Worm (Caenorhabditis elegans) whole organism, mixed stage, embryonic: ENCODE results near the gene tbc-6.

Experiments
- bed-3 ChIP-seq: fragments of 200-800 bp; sonication (Bioruptor generic); optimal IDR thresholded peaks from 3 replicates; lab custom pipeline; 2018; ENCODE audit warnings: mild to moderate bottlenecking, missing genetic modification characterization, moderate library complexity, missing compliant biosample characterization
- blmp-1 ChIP-seq: fragments of 150-350 bp; optimal IDR thresholded peaks from 2 replicates; lab custom pipeline; 2014; ENCODE audit warnings: missing biosample characterization, missing genetic modification characterization
- ceh-43 ChIP-seq: fragments of 200-800 bp; sonication (Bioruptor generic); optimal IDR thresholded peaks from 2 replicates; lab custom pipeline; 2018; ENCODE audit warnings: mild to moderate bottlenecking, missing genetic modification characterization, moderate library complexity, missing compliant biosample characterization
- ceh-83 ChIP-seq: fragments of 200-800 bp; sonication (Bioruptor generic); optimal IDR thresholded peaks from 2 replicates; lab custom pipeline; 2018; ENCODE audit warnings: mild to moderate bottlenecking, missing genetic modification characterization, missing compliant biosample characterization
- ces-1 ChIP-seq: fragments of 150-350 bp; optimal IDR thresholded peaks from 2 replicates; lab custom pipeline; 2014; ENCODE audit warnings: missing biosample characterization, missing genetic modification reagents, missing genetic modification characterization
- cnd-1 ChIP-seq: fragments of 200-800 bp; sonication (Bioruptor generic); optimal IDR thresholded peaks from 2 replicates; lab custom pipeline; 2018; ENCODE audit warnings: mild to moderate bottlenecking, missing genetic modification characterization, missing compliant biosample characterization
- drap-1 ChIP-seq: fragments of 200-800 bp; sonication (Bioruptor generic); optimal IDR thresholded peaks from 3 replicates; lab custom pipeline; 2018; ENCODE audit warnings: mild to moderate bottlenecking, missing genetic modification characterization, missing compliant biosample characterization
- elt-1 ChIP-seq: sonication (generic microtip); optimal IDR thresholded peaks from 2 replicates; lab custom pipeline; 2017; ENCODE audit warnings: missing genetic modification characterization, mild to moderate bottlenecking, missing compliant biosample characterization, antibody characterized with exemption, moderate library complexity, borderline replicate concordance; ENCODE audit not compliant: insufficient read depth
- flh-1 ChIP-seq: fragments of 200-800 bp; sonication (Bioruptor generic); optimal IDR thresholded peaks from 2 replicates; lab custom pipeline; 2018; ENCODE audit warnings: mild to moderate bottlenecking, missing genetic modification characterization, moderate library complexity, missing compliant biosample characterization
- ham-2 ChIP-seq: fragments of 200-800 bp; sonication (Bioruptor generic); optimal IDR thresholded peaks from 2 replicates; lab custom pipeline; 2018; ENCODE audit warnings: mild to moderate bottlenecking, missing genetic modification characterization, missing compliant biosample characterization
- lin-13 ChIP-seq: fragments of 150-350 bp; optimal IDR thresholded peaks from 2 replicates; lab custom pipeline; 2014; ENCODE audit warnings: missing biosample characterization, missing genetic modification characterization
- lsy-2 ChIP-seq: fragments of 150-350 bp; optimal IDR thresholded peaks from 2 replicates; lab custom pipeline; 2014; ENCODE audit warnings: missing biosample characterization, missing genetic modification characterization
- mab-5 ChIP-seq: fragments of 150-350 bp; optimal IDR thresholded peaks from 2 replicates; lab custom pipeline; 2014; ENCODE audit warnings: missing biosample characterization, missing genetic modification characterization
- mep-1 ChIP-seq: fragments of 150-350 bp; optimal IDR thresholded peaks from 2 replicates; lab custom pipeline; 2017; ENCODE audit warnings: missing biosample characterization, missing genetic modification reagents, missing genetic modification characterization, inconsistent platforms
- mls-2 ChIP-seq: sonication (generic microtip); optimal IDR thresholded peaks from 2 replicates; lab custom pipeline; 2016; ENCODE audit warnings: mild to moderate bottlenecking, missing genetic modification characterization, moderate library complexity, missing compliant biosample characterization
- nhr-12 ChIP-seq: fragments of 150-350 bp; optimal IDR thresholded peaks from 2 replicates; lab custom pipeline; 2014; ENCODE audit warnings: missing biosample characterization, missing genetic modification characterization
- nhr-2 ChIP-seq: fragments of 150-350 bp; optimal IDR thresholded peaks from 2 replicates; lab custom pipeline; 2014; ENCODE audit warnings: missing biosample characterization, missing genetic modification characterization
- nhr-237 ChIP-seq: fragments of 150-350 bp; optimal IDR thresholded peaks from 2 replicates; lab custom pipeline; 2014; ENCODE audit warnings: missing biosample characterization, missing genetic modification characterization
- nhr-28 ChIP-seq: fragments of 150-350 bp; optimal IDR thresholded peaks from 2 replicates; lab custom pipeline; 2014; ENCODE audit warnings: missing biosample characterization, missing genetic modification characterization
- nhr-76 ChIP-seq: sonication (generic microtip); optimal IDR thresholded peaks from 2 replicates; lab custom pipeline; 2017; ENCODE audit warnings: missing biosample characterization, missing genetic modification characterization
- pha-4 ChIP-seq: fragments of 150-350 bp; optimal IDR thresholded peaks from 2 replicates; lab custom pipeline; 2018; ENCODE audit warnings: missing biosample characterization, missing genetic modification reagents, missing genetic modification characterization
- sem-2 ChIP-seq: fragments of 200-800 bp; sonication (Bioruptor generic); optimal IDR thresholded peaks from 2 replicates; lab custom pipeline; 2018; ENCODE audit warnings: mild to moderate bottlenecking, missing genetic modification characterization, missing compliant biosample characterization
- snpc-4 ChIP-seq: fragments of 150-350 bp; optimal IDR thresholded peaks from 2 replicates; lab custom pipeline; 2014; ENCODE audit warnings: missing biosample characterization, missing genetic modification characterization
- tbx-8 ChIP-seq: fragments of 200-800 bp; sonication (Bioruptor generic); optimal IDR thresholded peaks from 2 replicates; lab custom pipeline; 2018; ENCODE audit warnings: mild to moderate bottlenecking, missing genetic modification characterization, moderate library complexity, missing compliant biosample characterization
- unc-120 ChIP-seq: sonication (generic microtip); optimal IDR thresholded peaks from 2 replicates; lab custom pipeline; 2017; ENCODE audit warnings: missing genetic modification characterization, missing compliant biosample characterization; ENCODE audit not compliant: poor library complexity, severe bottlenecking
- unc-62 ChIP-seq: fragments of 150-350 bp; optimal IDR thresholded peaks from 2 replicates; lab custom pipeline; 2014; ENCODE audit warnings: missing biosample characterization, missing genetic modification reagents, missing genetic modification characterization
- zip-8 ChIP-seq: fragments of 150-350 bp; optimal IDR thresholded peaks from 2 replicates; lab custom pipeline; 2014; ENCODE audit warnings: missing biosample characterization, missing genetic modification characterization
- ztf-11 ChIP-seq: fragments of 150-350 bp; optimal IDR thresholded peaks from 2 replicates; lab custom pipeline; 2014; ENCODE audit warnings: missing biosample characterization, missing genetic modification characterization

tbc-6 gene

DNA sequence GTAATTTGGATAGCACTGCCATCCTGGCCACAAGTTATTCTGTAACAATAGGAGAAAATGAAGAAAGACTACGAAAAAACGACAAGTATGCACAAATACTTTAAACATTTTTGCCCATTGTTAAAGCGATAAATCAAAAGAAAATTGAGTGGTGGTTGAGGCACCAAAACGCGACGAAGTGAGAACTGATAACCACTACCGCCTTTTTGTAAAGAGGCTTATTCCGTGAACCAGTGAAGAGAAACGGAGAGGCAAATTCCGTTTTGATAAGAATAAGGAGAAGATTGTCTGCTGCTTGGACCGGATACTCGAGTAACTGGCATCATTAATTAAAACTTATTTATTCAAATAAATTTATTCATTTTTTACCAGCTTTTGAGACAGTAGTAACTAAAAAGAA, 35.8 kb downstream of the tbc-6 start, which contains the start of gene pmp-1:
pmp-1 (minus strand) TSS at position 39 of the 400 bp plus-strand sequence.
- no peak for TF ChIP-seq ztf-11
- no peak for TF ChIP-seq nhr-2
- no peak for TF ChIP-seq snpc-4 (tag; lab: Kevin White, UChicago)
- no peak for TF ChIP-seq mab-5 (tag; lab: Kevin White, UChicago)
- TF ChIP-seq, all 35 proteins: peak for 0

DNA sequence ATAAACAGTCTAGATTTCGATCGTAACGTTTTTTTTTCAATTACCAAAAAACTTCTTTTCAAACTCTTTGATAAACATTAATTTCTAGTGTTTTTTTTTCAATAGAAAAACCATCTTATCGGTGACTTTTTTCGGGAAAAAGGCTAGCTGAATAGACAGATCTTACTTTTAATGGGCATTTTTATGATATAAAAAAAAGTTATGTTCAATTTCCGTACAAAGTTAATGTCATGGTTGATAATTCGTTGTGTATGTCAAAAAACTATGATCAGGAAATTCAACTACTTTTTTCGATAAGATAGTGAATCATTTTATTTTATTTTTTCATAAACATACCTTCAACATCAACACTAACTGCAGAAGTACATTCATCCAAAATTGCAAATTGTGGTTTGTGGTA, 36.6 kb downstream of the tbc-6 start:
- TF ChIP-seq drap-1 (GFP tag; lab: Kevin White, UChicago) = no peak
- TF ChIP-seq blmp-1 (tag; lab: Kevin White, UChicago) = no peak
- no peak for TF ChIP-seq unc-62 (GFP tag; lab: Kevin White, UChicago)
- no peak for TF ChIP-seq mls-2 (tag; lab: Kevin White, UChicago)
- no peak for TF ChIP-seq bed-3
- no peak for TF ChIP-seq ces-1
- no peak for TF ChIP-seq mep-1 (tag; lab: Kevin White, UChicago)
- TF ChIP-seq pha-4 (tag; lab: Kevin White, UChicago) = no peak
- no peak for TF ChIP-seq ham-2 (GFP tag; lab: Kevin White, UChicago)
- TF ChIP-seq snpc-4 (tag; lab: Kevin White, UChicago) = no peak
- no peak for TF ChIP-seq nhr-237 (tag; lab: Kevin White, UChicago)
- no peak for TF ChIP-seq nhr-12 (tag; lab: Kevin White, UChicago)
- no peak for TF ChIP-seq ceh-83 (GFP tag; lab: Kevin White, UChicago)
- no peak for TF ChIP-seq ztf-11
- TF ChIP-seq lsy-2 (tag; lab: Kevin White, UChicago) = no peak
- no peak for TF ChIP-seq elt-1

DNA sequence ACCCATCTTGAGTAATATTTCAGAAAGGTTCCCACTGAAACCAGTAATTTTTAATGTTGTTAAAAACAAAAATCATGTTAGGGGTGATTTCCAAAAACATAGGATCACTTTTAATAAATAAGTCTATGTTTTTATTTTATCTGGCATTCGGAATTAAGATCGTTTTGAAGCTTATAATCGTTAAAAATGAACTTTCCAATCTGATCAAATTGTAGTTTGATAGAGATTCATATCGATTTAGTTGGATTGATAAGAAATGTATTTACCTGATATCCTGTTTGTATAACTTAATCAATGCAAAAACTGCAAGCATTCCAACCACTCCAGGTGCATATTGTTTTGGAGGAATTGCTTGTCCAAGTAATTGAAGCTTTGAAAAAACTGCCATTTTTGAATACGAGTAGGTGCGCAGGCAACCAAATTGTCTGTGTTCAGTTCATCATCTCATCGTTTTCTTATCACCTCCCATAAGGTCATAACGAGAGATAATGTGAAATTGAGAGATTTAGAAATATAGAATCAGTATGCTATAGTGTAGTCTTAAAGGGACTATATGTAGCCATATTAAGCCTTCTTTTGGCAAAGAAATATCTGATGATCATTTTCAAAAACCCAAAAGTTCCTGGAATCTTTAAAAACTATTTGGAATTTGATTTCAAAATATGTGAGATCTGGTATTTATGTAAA, 39.5 kb downstream of the tbc-6 start, which contains the start of gene pmp-2:
pmp-2 (minus strand) TSS at position 487 of the 687 bp plus-strand sequence.
- TF ChIP-seq nhr-2 (no peak), nhr-28 (tag; lab: Kevin White, UChicago) (no peak), mab-5 (tag; lab: Kevin White, UChicago) (no peak), unc-120 (tag; lab: Kevin White, UChicago) (no peak), ceh-43 (GFP tag; lab: Kevin White, UChicago) (no peak), bed-3 (no peak), ham-2 (GFP tag; lab: Kevin White, UChicago) (no peak), nhr-76 (tag; lab: Kevin White, UChicago) (no peak), blmp-1 (tag; lab: Kevin White, UChicago) (no peak), ces-1 (no peak), lin-13 (tag; lab: Kevin White, UChicago) (no peak)

DNA sequence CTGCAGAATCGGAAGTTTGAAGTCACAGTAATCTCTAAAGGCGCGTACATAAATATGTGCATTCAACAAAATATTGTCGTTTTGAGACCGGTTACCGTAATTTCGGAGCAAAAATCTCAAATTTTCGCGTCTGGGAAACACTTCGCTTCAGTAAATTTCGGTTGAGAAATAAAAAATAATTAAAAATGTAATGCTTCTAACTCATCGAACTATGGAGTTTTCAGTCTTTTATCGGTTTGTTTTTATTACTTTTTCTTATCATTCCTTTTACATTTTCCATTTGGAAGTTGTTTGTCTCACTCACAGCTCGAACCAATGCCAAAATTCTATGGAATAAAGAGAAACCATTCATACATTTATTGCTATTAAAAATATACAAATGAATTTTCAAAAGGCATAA, 40.3 kb downstream of the tbc-6 start:
- TF ChIP-seq snpc-4 (tag; lab: Kevin White, UChicago) (no peak), nhr-76 (tag; lab: Kevin White, UChicago) (no peak), tbx-8 (no peak), nhr-12 (tag; lab: Kevin White, UChicago) (no peak), cnd-1 (tag; lab: Kevin White, UChicago) (no peak)

DNA sequence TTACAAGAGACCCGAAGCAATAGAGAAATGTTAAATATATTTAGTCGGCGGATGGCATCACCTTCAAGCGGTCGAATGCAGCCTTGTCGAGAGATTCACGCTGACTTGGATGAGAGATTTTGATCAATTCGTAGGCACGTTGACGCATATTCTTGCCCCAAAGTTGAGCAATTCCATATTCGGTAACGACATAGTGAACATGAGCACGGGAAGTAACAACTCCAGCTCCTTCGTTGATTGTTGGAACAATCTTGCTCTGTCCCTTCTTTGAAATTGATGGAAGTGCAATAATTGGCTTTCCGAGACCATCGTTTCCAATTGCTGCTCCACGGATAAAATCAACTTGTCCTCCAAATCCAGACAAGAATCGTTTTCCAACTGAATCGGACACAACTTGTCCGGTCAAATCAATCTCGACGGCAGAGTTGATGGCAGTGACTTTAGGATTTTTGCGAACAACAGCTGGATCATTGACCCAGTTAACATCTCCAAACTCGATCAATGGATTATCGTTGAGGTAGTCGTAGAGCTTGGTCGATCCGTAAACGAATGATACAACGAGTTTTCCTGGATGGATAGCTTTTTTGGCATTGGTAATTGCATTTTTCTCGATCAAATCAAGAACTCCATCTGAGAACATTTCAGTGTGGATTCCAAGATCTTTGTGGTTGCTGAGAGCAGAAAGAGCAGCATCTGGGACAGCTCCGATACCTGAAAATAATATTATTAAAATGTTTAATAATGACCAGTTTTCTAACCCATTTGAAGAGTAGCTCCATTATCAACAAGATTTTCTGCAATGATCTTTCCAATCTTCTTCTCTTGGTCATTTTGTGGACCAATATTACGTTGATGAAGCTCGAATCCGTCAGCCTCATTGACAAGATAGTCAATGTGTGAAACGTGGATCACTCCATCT, 41.0 kb downstream of the tbc-6 start:
- TF ChIP-seq unc-120 (tag; lab: Kevin White, UChicago) (no peak), sem-2 (GFP tag; lab: Kevin White, UChicago) (no peak), ham-2 (GFP tag; lab: Kevin White, UChicago) (no peak), zip-8 (tag; lab: Kevin White, UChicago) (no peak), ztf-11 (no peak), flh-1 (GFP tag; lab: Kevin White, UChicago) (no peak), blmp-1 (tag; lab: Kevin White, UChicago) (no peak), lin-13 (tag; lab: Kevin White, UChicago) (no peak)
